Worm (Caenorhabditis elegans): ENCODE data around the gene asna-1.

asna-1 gene

ce11 chrIII:8877002-8877401, 17.9 kb upstream of the asna-1 start, which contains the start of gene K01F9.2:
Gene K01F9.2, minus strand, starts transcription at chrIII:8877128.
- no peak for TF ChIP-seq unc-62 (GFP tag; optimal IDR thresholded peaks at IDR 0.05)

DNA sequence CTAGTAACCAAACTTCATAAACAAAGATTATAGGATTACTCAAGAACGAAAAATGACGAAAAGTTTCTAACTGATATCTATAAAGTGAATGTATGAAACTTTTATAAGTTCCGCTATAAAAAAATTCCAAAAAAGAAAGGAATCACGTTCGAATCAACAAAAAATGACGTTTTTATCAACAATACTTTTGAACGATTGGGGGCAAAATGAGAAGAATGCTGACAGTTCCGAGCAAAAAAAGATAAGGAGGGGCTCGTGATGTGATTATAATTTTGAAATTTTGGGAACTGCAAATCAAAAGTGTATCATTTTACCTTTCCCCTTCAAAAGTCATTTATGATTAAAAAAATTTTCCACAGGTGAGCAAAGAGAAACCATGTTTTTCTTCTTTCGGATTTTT, 15.9 kb upstream of the asna-1 start:
- no peak for TF ChIP-seq unc-62 (GFP tag; optimal IDR thresholded peaks at IDR 0.05)

ce11 chrIII:8882333-8882732, 12.5 kb upstream of the asna-1 start:
- no peak for TF ChIP-seq unc-62 (GFP tag; optimal IDR thresholded peaks at IDR 0.05)

- TF ChIP-seq unc-62 (GFP tag; optimal IDR thresholded peaks at IDR 0.05): no peak
These were observed 9.7 kb upstream of the asna-1 start, which contains the start of gene svop-1 for ce11 chrIII:8885150-8885549. Gene svop-1, minus strand, starts transcription at chrIII:8885488.

- TF ChIP-seq unc-62 (GFP tag; optimal IDR thresholded peaks at IDR 0.05): no peak
These were observed 8.6 kb upstream of the asna-1 start for ce11 chrIII:8886309-8886708.

ce11 chrIII:8887184-8887801, 7.6 kb upstream of the asna-1 start, which contains the start of gene famh-136:
Gene famh-136, plus strand, starts transcription at chrIII:8887751.
- no peak for TF ChIP-seq unc-62 (GFP tag; optimal IDR thresholded peaks at IDR 0.05)

ce11 chrIII:8888956-8889355, 5.9 kb upstream of the asna-1 start, which contains the start of gene ZK637.14:
Gene ZK637.14, minus strand, starts transcription at chrIII:8889156.
- TF ChIP-seq unc-62 (GFP tag; optimal IDR thresholded peaks at IDR 0.05): no peak

DNA sequence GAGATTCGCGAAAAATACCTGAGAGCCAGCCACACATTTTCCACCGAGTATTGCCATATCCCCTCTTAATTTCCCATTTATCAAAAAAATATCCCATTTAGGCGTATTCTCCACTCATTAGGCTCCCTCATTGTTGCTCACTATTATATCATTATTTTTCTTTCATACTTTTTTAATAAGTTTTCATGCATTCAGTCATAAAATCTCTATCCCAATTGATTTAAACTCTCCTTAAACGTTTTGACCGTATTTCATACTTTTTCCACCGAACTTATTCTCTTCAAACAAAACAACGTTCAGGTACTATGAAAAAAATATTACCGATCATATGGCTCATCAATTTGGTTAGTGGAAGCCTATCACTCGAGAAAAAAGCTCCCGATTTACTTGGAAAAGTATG, 5.0 kb upstream of the asna-1 start, which contains the start of gene lnkn-1:
Gene lnkn-1 (plus strand): TSS at position 301 of the 400 bp plus-strand sequence.
- no peak for TF ChIP-seq unc-62 (GFP tag; optimal IDR thresholded peaks at IDR 0.05)

- no peak for TF ChIP-seq unc-62 (GFP tag; optimal IDR thresholded peaks at IDR 0.05)
These were observed 1.4 kb upstream of the asna-1 start, which contains the start of gene ZK637.4 for ce11 chrIII:8893464-8893863. Gene ZK637.4, plus strand, starts transcription at chrIII:8893764.

DNA sequence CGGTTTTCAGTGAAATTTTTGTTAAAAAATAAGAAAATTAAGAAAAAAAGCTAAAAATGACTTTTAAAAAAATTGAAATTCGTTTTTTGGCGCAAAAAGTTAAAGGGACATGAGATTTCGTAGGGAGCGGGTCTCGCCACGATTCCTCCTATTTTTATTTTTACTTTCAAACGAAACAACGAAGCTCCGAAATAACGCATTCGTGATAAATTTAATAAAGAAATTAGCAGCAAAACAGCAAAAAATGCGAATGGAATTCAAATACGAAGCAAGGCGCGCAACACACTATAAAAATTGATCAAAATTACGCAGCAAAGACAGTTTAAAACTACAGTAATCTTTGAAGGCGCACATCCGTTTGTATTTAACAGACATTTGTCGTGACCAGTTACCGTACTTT, 4.9 kb downstream of the asna-1 start:
- TF ChIP-seq unc-62 (GFP tag; optimal IDR thresholded peaks at IDR 0.05): no peak

DNA sequence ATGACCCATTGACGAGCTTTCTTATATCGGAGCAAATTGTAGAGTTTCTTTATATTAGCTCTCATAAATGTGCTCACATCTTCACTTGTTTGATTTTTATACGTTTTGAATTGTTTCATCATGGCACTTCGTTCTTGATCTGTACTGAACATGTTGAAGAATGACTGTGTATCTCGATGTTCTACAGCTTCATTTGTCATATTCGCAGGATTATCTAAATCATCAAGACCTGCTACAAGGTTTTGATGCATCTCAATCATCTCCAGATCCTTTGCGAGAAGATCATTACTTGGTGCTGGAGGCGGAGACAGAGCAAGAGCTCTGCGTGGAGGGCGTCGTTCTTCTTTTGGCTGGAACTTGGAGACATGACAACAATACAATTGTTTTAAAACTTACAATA, 8.4 kb downstream of the asna-1 start:
- TF ChIP-seq unc-62 (GFP tag; optimal IDR thresholded peaks at IDR 0.05): no peak

- no peak for TF ChIP-seq unc-62 (GFP tag; optimal IDR thresholded peaks at IDR 0.05)
These were observed 9.2 kb downstream of the asna-1 start, which contains the start of gene lin-9 for ce11 chrIII:8904044-8904443. Gene lin-9, minus strand, starts transcription at chrIII:8904131.

DNA sequence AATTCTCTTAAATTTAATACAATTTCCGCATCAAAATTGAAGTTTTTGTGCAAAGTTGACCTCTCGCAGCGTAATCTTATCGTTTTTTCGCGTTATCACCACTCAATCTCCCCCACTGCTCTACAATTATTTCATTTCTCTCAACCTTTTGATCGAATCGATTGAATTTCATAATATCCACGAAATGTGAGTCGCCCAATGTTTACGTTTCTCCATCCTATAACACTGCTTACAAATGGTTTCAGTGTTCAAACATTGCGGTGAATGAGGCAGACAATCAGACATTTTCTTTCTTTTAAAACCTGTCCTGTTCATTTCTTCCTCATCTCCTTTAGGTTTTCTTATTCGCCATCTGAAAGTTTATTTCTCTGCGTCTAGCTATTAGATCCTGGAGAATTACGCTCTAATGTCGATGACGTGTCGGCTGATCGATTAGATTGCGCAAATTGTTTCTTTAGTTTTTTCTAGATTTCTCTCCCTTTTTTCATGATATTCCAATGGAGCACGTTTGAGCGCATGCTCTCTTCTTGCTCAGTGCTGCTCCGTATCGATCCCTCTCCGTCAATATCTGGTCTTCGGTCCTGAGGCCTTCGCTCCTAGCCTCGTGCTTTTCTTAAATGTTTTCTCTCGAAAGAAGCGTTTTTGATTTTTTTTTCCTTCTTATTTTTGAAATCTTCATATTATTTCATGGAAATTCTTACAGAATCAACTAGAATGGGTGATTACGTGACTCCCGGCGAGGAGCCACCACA, 10.2 kb downstream of the asna-1 start, which contains the start of gene unc-32:
Gene unc-32 (plus strand): TSS at position 702 of the 752 bp plus-strand sequence.
- no peak for TF ChIP-seq unc-62 (GFP tag; optimal IDR thresholded peaks at IDR 0.05)

DNA sequence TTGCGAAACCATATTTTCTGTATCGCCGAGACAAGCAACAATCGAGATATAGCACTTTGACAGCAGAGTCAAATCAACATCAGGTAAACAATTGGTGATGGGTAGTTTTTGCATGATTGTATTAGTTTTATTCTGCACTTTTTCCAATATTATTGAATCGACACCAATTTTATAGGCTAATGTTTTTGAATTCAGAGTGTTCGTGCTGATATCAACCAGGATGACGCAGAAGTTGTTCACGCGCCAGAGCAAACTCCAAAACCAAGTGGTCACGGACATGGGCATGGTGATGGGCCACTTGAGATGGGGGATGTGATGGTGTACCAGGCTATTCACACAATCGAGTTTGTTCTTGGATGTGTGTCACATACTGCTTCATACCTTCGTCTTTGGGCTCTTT, 15.3 kb downstream of the asna-1 start:
- TF ChIP-seq unc-62 (GFP tag; optimal IDR thresholded peaks at IDR 0.05): no peak

DNA sequence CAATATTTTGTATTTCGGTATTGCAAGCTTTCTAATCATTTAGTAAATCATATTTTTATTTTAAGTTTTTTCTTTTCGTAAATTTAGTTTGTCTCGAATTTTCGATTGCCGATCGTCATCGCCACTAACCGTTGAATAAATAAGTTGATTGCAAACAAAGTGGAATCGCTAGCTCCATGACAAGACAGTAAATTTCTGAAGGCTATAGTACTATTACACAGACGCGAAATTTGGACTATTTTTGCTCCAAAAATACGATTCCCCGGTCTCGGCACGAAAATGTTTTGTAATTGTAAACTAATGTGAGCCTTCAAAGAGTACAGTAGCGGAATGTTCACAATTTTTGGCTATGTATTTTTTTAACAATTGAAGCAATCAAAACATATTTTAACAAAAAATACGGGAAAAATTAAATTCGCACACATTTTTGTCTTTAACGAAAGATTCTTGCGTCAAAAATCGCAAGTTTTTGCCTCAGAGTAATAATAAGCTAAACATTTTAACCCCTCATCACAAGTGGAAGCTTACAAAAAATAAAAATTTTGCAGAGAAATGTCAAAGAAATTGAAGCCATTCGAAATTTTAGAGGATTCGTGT, 16.8 kb downstream of the asna-1 start, which contains the start of gene tpk-1:
Gene tpk-1 (plus strand): TSS at position 547 of the 597 bp plus-strand sequence.
- no peak for TF ChIP-seq unc-62 (GFP tag; optimal IDR thresholded peaks at IDR 0.05)

ce11 chrIII:8913469-8913868, 18.6 kb downstream of the asna-1 start, which contains the start of gene trxr-2:
Gene trxr-2, plus strand, starts transcription at chrIII:8913769.
- no peak for TF ChIP-seq unc-62 (GFP tag; optimal IDR thresholded peaks at IDR 0.05)

Measured in whole organism, dauer.